Fruit fly (Drosophila melanogaster) whole organism, embryonic: ENCODE measurements around the gene CG8516.

Experiments
- CG11723 ChIP-seq: fragments of 200-800 bp; sonication (Bioruptor generic); optimal IDR thresholded peaks from 2 replicates; lab custom pipeline; 2017; ENCODE audit warnings: missing biosample characterization, mild to moderate bottlenecking, missing genetic modification characterization
- CG12219 ChIP-seq: fragments of 200-800 bp; sonication (Bioruptor generic); optimal IDR thresholded peaks from 3 replicates; lab custom pipeline; 2018; ENCODE audit warnings: missing biosample characterization, mild to moderate bottlenecking, missing genetic modification characterization
- CG12659 ChIP-seq: fragments of 200-800 bp; sonication (Bioruptor generic); optimal IDR thresholded peaks from 3 replicates; lab custom pipeline; 2017; ENCODE audit warnings: mild to moderate bottlenecking, missing biosample characterization, missing genetic modification reagents, missing genetic modification characterization
- CG14965 ChIP-seq: fragments of 200-800 bp; sonication (Bioruptor generic); optimal IDR thresholded peaks from 2 replicates; lab custom pipeline; 2016; ENCODE audit warnings: missing biosample characterization, missing genetic modification characterization, borderline replicate concordance
- CG15514 ChIP-seq: fragments of 200-800 bp; sonication (Bioruptor generic); optimal IDR thresholded peaks from 3 replicates; lab custom pipeline; 2017; ENCODE audit warnings: missing biosample characterization, missing genetic modification characterization, mild to moderate bottlenecking, moderate library complexity, missing genetic modification reagents
- CG15696 ChIP-seq: fragments of 200-800 bp; sonication (Bioruptor generic); optimal IDR thresholded peaks from 2 replicates; lab custom pipeline; 2019; ENCODE audit warnings: missing biosample characterization, mild to moderate bottlenecking, missing genetic modification characterization, moderate library complexity
- CG1602 ChIP-seq: fragments of 200-800 bp; sonication (Bioruptor generic); optimal IDR thresholded peaks from 3 replicates; lab custom pipeline; 2016; ENCODE audit warnings: missing biosample characterization, missing genetic modification characterization
- CG17802 ChIP-seq: fragments of 200-800 bp; sonication (Bioruptor generic); optimal IDR thresholded peaks from 2 replicates; lab custom pipeline; 2018; ENCODE audit warnings: missing biosample characterization, mild to moderate bottlenecking, missing genetic modification characterization, moderate library complexity
- CG18599 ChIP-seq: fragments of 200-800 bp; sonication (Bioruptor generic); optimal IDR thresholded peaks from 3 replicates; lab custom pipeline; 2017; ENCODE audit warnings: missing biosample characterization, missing genetic modification characterization, mild to moderate bottlenecking, moderate library complexity, missing genetic modification reagents
- CG31224 ChIP-seq: fragments of 200-800 bp; sonication (Bioruptor generic); IDR thresholded peaks from 2 replicates; pipeline ENCODE4 v1.3.6; 2022; ENCODE audit warnings: missing biosample characterization, missing genetic modification characterization
- CG31365 ChIP-seq: fragments of 200-800 bp; sonication (Bioruptor generic); optimal IDR thresholded peaks from 2 replicates; lab custom pipeline; 2018; ENCODE audit warnings: missing biosample characterization, mild to moderate bottlenecking, missing genetic modification characterization
- CG3163 ChIP-seq: fragments of 200-800 bp; sonication (Bioruptor generic); optimal IDR thresholded peaks from 3 replicates; lab custom pipeline; 2016; ENCODE audit warnings: missing biosample characterization, missing genetic modification characterization
- CG3281 ChIP-seq: fragments of 200-800 bp; sonication (Bioruptor generic); optimal IDR thresholded peaks from 3 replicates; lab custom pipeline; 2017; ENCODE audit warnings: missing biosample characterization, mild to moderate bottlenecking, missing genetic modification characterization
- CG33213 ChIP-seq: fragments of 200-800 bp; sonication (Bioruptor generic); optimal IDR thresholded peaks from 3 replicates; lab custom pipeline; 2016; ENCODE audit warnings: missing biosample characterization, missing genetic modification characterization
- CG34422 ChIP-seq: fragments of 200-800 bp; sonication (Bioruptor generic); IDR thresholded peaks from 3 replicates; pipeline ENCODE4 v1.3.6; 2022; ENCODE audit warnings: missing biosample characterization, missing genetic modification characterization
- CG4707 ChIP-seq: fragments of 200-800 bp; sonication (Bioruptor generic); optimal IDR thresholded peaks from 2 replicates; lab custom pipeline; 2018; ENCODE audit warnings: missing biosample characterization, mild to moderate bottlenecking, missing genetic modification characterization, moderate library complexity
- CG5180 ChIP-seq: fragments of 200-800 bp; sonication (Bioruptor generic); optimal IDR thresholded peaks from 3 replicates; lab custom pipeline; 2017; ENCODE audit warnings: missing biosample characterization, missing genetic modification characterization, mild to moderate bottlenecking, moderate library complexity, missing genetic modification reagents
- CG6791 ChIP-seq: fragments of 200-800 bp; sonication (Bioruptor generic); IDR thresholded peaks from 3 replicates; pipeline ENCODE4 v1.3.6; 2022; ENCODE audit warnings: missing biosample characterization, missing genetic modification characterization; ENCODE audit not compliant: partially characterized antibody
- CG7963 ChIP-seq: fragments of 200-800 bp; sonication (Bioruptor generic); IDR thresholded peaks from 3 replicates; pipeline ENCODE4 v1.3.6; 2022; ENCODE audit warnings: missing biosample characterization, missing genetic modification characterization; ENCODE audit not compliant: partially characterized antibody
- CG8924 ChIP-seq: fragments of 200-800 bp; optimal IDR thresholded peaks from 3 replicates; lab custom pipeline; 2019; ENCODE audit warnings: missing biosample characterization, mild to moderate bottlenecking, missing genetic modification characterization, moderate library complexity
- Camta ChIP-seq: fragments of 200-800 bp; sonication (Bioruptor generic); optimal IDR thresholded peaks from 2 replicates; lab custom pipeline; 2016; ENCODE audit warnings: missing biosample characterization, missing genetic modification characterization
- Chrac-16 ChIP-seq: fragments of 200-800 bp; sonication (Bioruptor generic); optimal IDR thresholded peaks from 3 replicates; lab custom pipeline; 2016; ENCODE audit warnings: missing biosample characterization, missing genetic modification characterization
- HLH3B ChIP-seq: fragments of 200-800 bp; sonication (Bioruptor generic); IDR thresholded peaks from 2 replicates; pipeline ENCODE4 v1.3.6; 2022; ENCODE audit warnings: missing biosample characterization, missing genetic modification characterization
- Hand ChIP-seq: fragments of 200-800 bp; sonication (Bioruptor generic); optimal IDR thresholded peaks from 2 replicates; lab custom pipeline; 2017; ENCODE audit warnings: mild to moderate bottlenecking, missing biosample characterization, missing genetic modification reagents, missing genetic modification characterization
- Lhr ChIP-seq: fragments of 200-800 bp; sonication (Bioruptor generic); optimal IDR thresholded peaks from 3 replicates; lab custom pipeline; 2017; ENCODE audit warnings: mild to moderate bottlenecking, missing biosample characterization, missing genetic modification reagents, missing genetic modification characterization
- Nf-YC ChIP-seq: fragments of 200-800 bp; optimal IDR thresholded peaks from 3 replicates; lab custom pipeline; 2019; ENCODE audit warnings: missing biosample characterization, mild to moderate bottlenecking, missing genetic modification characterization, moderate library complexity
- Scr ChIP-seq: fragments of 200-800 bp; sonication (Bioruptor generic); IDR thresholded peaks from 2 replicates; pipeline ENCODE4 v1.3.6; 2022; ENCODE audit warnings: missing biosample characterization, missing genetic modification characterization; ENCODE audit not compliant: partially characterized antibody
- Side ChIP-seq: fragments of 200-800 bp; sonication (Bioruptor generic); optimal IDR thresholded peaks from 2 replicates; lab custom pipeline; 2016; ENCODE audit warnings: missing biosample characterization, missing genetic modification characterization
- Spps ChIP-seq: fragments of 200-800 bp; sonication (Bioruptor generic); optimal IDR thresholded peaks from 2 replicates; lab custom pipeline; 2018; ENCODE audit warnings: missing biosample characterization, mild to moderate bottlenecking, missing genetic modification characterization
- ato ChIP-seq: fragments of 200-800 bp; sonication (Bioruptor generic); IDR thresholded peaks from 2 replicates; pipeline ENCODE4 v1.3.6; 2022; ENCODE audit warnings: missing biosample characterization, missing genetic modification characterization; ENCODE audit not compliant: partially characterized antibody
- bigmax ChIP-seq: fragments of 200-800 bp; sonication (Bioruptor generic); optimal IDR thresholded peaks from 2 replicates; lab custom pipeline; 2018; ENCODE audit warnings: missing biosample characterization, mild to moderate bottlenecking, missing genetic modification characterization
- chm ChIP-seq: fragments of 200-800 bp; sonication (Bioruptor generic); IDR thresholded peaks from 2 replicates; pipeline ENCODE4 v1.3.6; 2022; ENCODE audit warnings: missing biosample characterization, missing genetic modification characterization
- gt ChIP-seq: fragments of 200-800 bp; sonication (Bioruptor generic); IDR thresholded peaks from 2 replicates; pipeline ENCODE4 v1.3.6; 2022; ENCODE audit warnings: missing biosample characterization, missing genetic modification characterization
- ham ChIP-seq: fragments of 200-800 bp; sonication (Bioruptor generic); IDR thresholded peaks from 2 replicates; pipeline ENCODE4 v1.3.6; 2022; ENCODE audit warnings: missing biosample characterization, missing genetic modification characterization
- hb ChIP-seq: fragments of 200-800 bp; sonication (Bioruptor generic); IDR thresholded peaks from 3 replicates; pipeline ENCODE4 v1.3.6; 2022; ENCODE audit warnings: missing biosample characterization, missing genetic modification characterization; ENCODE audit not compliant: partially characterized antibody
- hkb ChIP-seq, 2 experiments: fragments of 200-800 bp in 1 of 2; fragments of >200 bp in 1 of 2; sonication (Bioruptor generic) in 1 of 2; IDR thresholded peaks in 1 of 2; optimal IDR thresholded peaks in 1 of 2; 2 replicates each; pipeline versions ENCODE4 v1.3.6 to Lab custom; 2017 to 2022; ENCODE audit warnings: missing biosample characterization in 1 of 2, missing genetic modification characterization in 1 of 2
- lilli ChIP-seq: fragments of 200-800 bp; sonication (Bioruptor generic); optimal IDR thresholded peaks from 3 replicates; lab custom pipeline; 2016; ENCODE audit warnings: missing biosample characterization, missing genetic modification characterization
- luna ChIP-seq: fragments of 200-800 bp; sonication (Bioruptor generic); optimal IDR thresholded peaks from 2 replicates; lab custom pipeline; 2016; ENCODE audit warnings: missing biosample characterization, missing genetic modification characterization
- p53 ChIP-seq: fragments of 200-800 bp; sonication (Bioruptor generic); optimal IDR thresholded peaks from 2 replicates; lab custom pipeline; 2016; ENCODE audit warnings: missing biosample characterization, missing genetic modification characterization
- pan ChIP-seq, 4 experiments: fragments of >200 bp in 3 of 4; fragments of 200-800 bp in 1 of 4; sonication (Bioruptor generic) in 1 of 4; optimal IDR thresholded peaks in 3 of 4; IDR thresholded peaks in 1 of 4; 2 replicates each; pipeline versions ENCODE4 v1.3.6 to Lab custom; 2017 to 2022; ENCODE audit warnings: missing biosample characterization in 2 of 4, missing genetic modification characterization in 2 of 4, mixed read lengths in 1 of 4
- pfk ChIP-seq: fragments of 200-800 bp; sonication (Bioruptor generic); optimal IDR thresholded peaks from 2 replicates; lab custom pipeline; 2018; ENCODE audit warnings: missing biosample characterization, mild to moderate bottlenecking, missing genetic modification characterization, moderate library complexity
- phol ChIP-seq: fragments of 200-800 bp; sonication (Bioruptor generic); optimal IDR thresholded peaks from 3 replicates; lab custom pipeline; 2018; ENCODE audit warnings: missing biosample characterization, mild to moderate bottlenecking, missing genetic modification characterization, moderate library complexity
- pnt ChIP-seq: fragments of 200-800 bp; sonication (Bioruptor generic); optimal IDR thresholded peaks from 3 replicates; lab custom pipeline; 2016; ENCODE audit warnings: missing biosample characterization, missing genetic modification characterization
- salm ChIP-seq: fragments of 200-800 bp; sonication (Bioruptor generic); optimal IDR thresholded peaks from 2 replicates; lab custom pipeline; 2018; ENCODE audit warnings: missing biosample characterization, mild to moderate bottlenecking, missing genetic modification characterization
- unc-4 ChIP-seq: fragments of 200-800 bp; sonication (Bioruptor generic); IDR thresholded peaks from 2 replicates; pipeline ENCODE4 v1.3.6; 2022; ENCODE audit warnings: missing biosample characterization, missing genetic modification characterization; ENCODE audit not compliant: partially characterized antibody
- zen ChIP-seq: fragments of 200-800 bp; sonication (Bioruptor generic); optimal IDR thresholded peaks from 3 replicates; lab custom pipeline; 2018; ENCODE audit warnings: missing biosample characterization, mild to moderate bottlenecking, missing genetic modification characterization, moderate library complexity

Gene CG8516

dm6 chr3R:9759360-9760191, 33.5 kb upstream of the CG8516 start, which contains the start of gene Mpi (continued):
- TF ChIP-seq CG3163 (GFP tag; lab: Kevin White, UChicago) (no peak), CG4707 (GFP tag; lab: Kevin White, UChicago) (peak; percentile 12), ham (GFP tag; lab: Robert Waterston, UW) (no peak), CG31224 (GFP tag; lab: Robert Waterston, UW) (no peak), CG12659 (GFP tag; lab: Kevin White, UChicago) (peak; percentile 62), luna (GFP tag; lab: Kevin White, UChicago) (no peak), Hand (GFP tag; lab: Kevin White, UChicago) (peak; percentile 21), hb (GFP tag; lab: Robert Waterston, UW) (no peak), zen (tag; lab: Kevin White, UChicago) (peak; percentile 78), CG8924 (tag; lab: Kevin White, UChicago) (no peak), Lhr (GFP tag; lab: Kevin White, UChicago) (no peak), CG31365 (tag; lab: Kevin White, UChicago) (no peak), pan (optimal IDR thresholded peaks at IDR 0.05; lab: Kevin White, UChicago) (no peak), pan (GFP tag; optimal IDR thresholded peaks at IDR 0.05 in 1 of 2, IDR thresholded peaks at IDR 0.05 in 1 of 2) (peak in 1 of 2 experiments; percentile 28), CG17802 (tag; lab: Kevin White, UChicago) (peak; percentile 18), HLH3B (no peak), unc-4 (peak; percentile 63), CG3281 (GFP tag; lab: Kevin White, UChicago) (peak; percentile 33), CG11723 (GFP tag; lab: Kevin White, UChicago) (no peak), CG7963 (GFP tag; lab: Robert Waterston, UW) (no peak), p53 (no peak), CG33213 (GFP tag; lab: Kevin White, UChicago) (no peak), Scr (GFP tag; lab: Robert Waterston, UW) (peak; percentile 66), ato (GFP tag; lab: Robert Waterston, UW) (0 out of 2 replicates have a peak, but pooled peaks have one; percentile 45), lilli (GFP tag; lab: Kevin White, UChicago) (peak; percentile 37), CG15514 (peak; percentile 43), pnt (no peak), CG12219 (GFP tag; lab: Kevin White, UChicago) (peak; percentile 11), pfk (GFP tag; lab: Kevin White, UChicago) (no peak), bigmax (GFP tag; lab: Kevin White, UChicago) (peak; percentile 20), CG5180 (no peak), CG14965 (no peak), CG34422 (GFP tag; lab: Robert Waterston, UW) (0 out of 3 replicates have a peak, but pooled peaks have one; percentile 30), gt (GFP tag; lab: Robert Waterston, UW) (no peak), CG18599 (GFP tag; lab: Kevin White, UChicago) (no peak), CG6791 (GFP tag; lab: Robert Waterston, UW) (no peak), Spps (tag; lab: Kevin White, UChicago) (no peak), phol (peak; percentile 51), chm (0 out of 2 replicates have a peak, but pooled peaks have one; percentile 14), Nf-YC (tag; lab: Kevin White, UChicago) (no peak), CG1602 (GFP tag; lab: Kevin White, UChicago) (peak; percentile 1), CG15696 (tag; lab: Kevin White, UChicago) (peak; percentile 34), Chrac-16 (peak; percentile 21), Camta (no peak), Side (GFP tag; lab: Kevin White, UChicago) (no peak), hkb (optimal IDR thresholded peaks at IDR 0.05; lab: Kevin White, UChicago) (no peak), hkb (GFP tag; IDR thresholded peaks at IDR 0.05; lab: Robert Waterston, UW) (0 out of 2 replicates have a peak, but pooled peaks have one; percentile 25), salm (tag; lab: Kevin White, UChicago) (peak; percentile 41)
